Fruit fly (Drosophila melanogaster): ENCODE data around the gene IA-2.

IA-2 gene

DNA sequence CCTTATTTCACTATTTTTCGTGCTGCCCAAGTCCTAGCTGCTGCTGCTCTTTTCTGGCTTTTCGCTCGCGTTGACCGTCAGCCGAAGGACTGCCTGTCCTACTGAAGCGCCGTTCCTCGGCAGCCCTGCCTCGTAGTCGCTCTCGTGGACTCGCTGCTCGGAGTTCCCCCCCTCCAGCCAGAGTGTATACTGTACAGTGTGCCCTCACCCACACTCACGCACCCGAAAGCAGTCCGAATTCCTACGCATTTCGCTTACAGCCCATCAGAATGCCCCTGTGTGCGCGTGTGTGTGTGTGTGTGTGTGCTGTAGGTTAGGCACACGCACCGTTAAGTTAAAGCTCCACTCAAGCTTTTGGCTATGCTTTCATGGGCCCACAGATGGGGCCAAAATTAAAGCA lies at the start of gene IA-2:
IA-2 (minus strand) TSS at position 89 of the 400 bp plus-strand sequence.
- TF ChIP-seq Sp1 (GFP tag; optimal IDR thresholded peaks at IDR 0.05): no peak
- TF ChIP-seq GATAd (GFP tag; optimal IDR thresholded peaks at IDR 0.05): no peak
- TF ChIP-seq usp (GFP tag; optimal IDR thresholded peaks at IDR 0.05): no peak
- TF ChIP-seq HLH106 (tag; optimal IDR thresholded peaks at IDR 0.05): no peak
- no peak for TF ChIP-seq tai (GFP tag; optimal IDR thresholded peaks at IDR 0.05)
- TF ChIP-seq CG9705 (GFP tag; optimal IDR thresholded peaks at IDR 0.05): no peak
- no peak for TF ChIP-seq ey (GFP tag; optimal IDR thresholded peaks at IDR 0.05)
- no peak for TF ChIP-seq Dfd (GFP tag; optimal IDR thresholded peaks at IDR 0.05)
- no peak for TF ChIP-seq Vsx2 (GFP tag; optimal IDR thresholded peaks at IDR 0.05; ENCODE audit: partially characterized antibody)
- no peak for TF ChIP-seq Dif (GFP tag; optimal IDR thresholded peaks at IDR 0.05; ENCODE audit: partially characterized antibody)
- no peak for TF ChIP-seq woc (GFP tag; optimal IDR thresholded peaks at IDR 0.05)
- TF ChIP-seq br (GFP tag; optimal IDR thresholded peaks at IDR 0.05): no peak
- TF ChIP-seq Rel (GFP tag; optimal IDR thresholded peaks at IDR 0.05): no peak
- TF ChIP-seq Rel (tag; optimal IDR thresholded peaks at IDR 0.05): no peak

dm6 chr2L:1095450-1095849 lies 47.6 kb upstream of the IA-2 start:
- no peak for TF ChIP-seq Rel (GFP tag; optimal IDR thresholded peaks at IDR 0.05)
- TF ChIP-seq Rel (tag; optimal IDR thresholded peaks at IDR 0.05): peak; percentile 17
- TF ChIP-seq Dfd (GFP tag; optimal IDR thresholded peaks at IDR 0.05): no peak

DNA sequence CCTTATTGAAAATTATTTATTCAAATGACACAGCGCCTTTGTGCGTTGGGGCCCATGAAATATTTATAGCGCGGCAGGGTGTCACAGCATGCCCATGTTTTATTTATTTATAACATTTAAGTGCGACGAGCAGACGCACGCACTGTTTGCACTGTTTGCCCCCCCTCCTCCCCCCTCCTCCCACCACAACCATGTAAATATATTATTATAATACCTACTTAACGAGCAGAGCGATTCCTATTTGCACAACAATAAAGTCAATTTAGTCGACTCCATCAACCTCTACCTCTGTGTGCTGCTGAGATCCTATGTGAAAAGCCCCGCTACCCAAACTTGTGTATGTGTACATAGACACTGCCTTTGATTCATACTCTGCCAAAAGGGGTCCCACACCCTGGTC lies 46.9 kb upstream of the IA-2 start:
- TF ChIP-seq Mio (GFP tag; optimal IDR thresholded peaks at IDR 0.05) (no peak), Dfd (GFP tag; optimal IDR thresholded peaks at IDR 0.05) (peak; percentile 78), Rel (GFP tag; optimal IDR thresholded peaks at IDR 0.05) (no peak), Rel (tag; optimal IDR thresholded peaks at IDR 0.05) (peak; percentile 51), h (GFP tag; optimal IDR thresholded peaks at IDR 0.05) (peak; percentile 36), Hr78 (GFP tag; optimal IDR thresholded peaks at IDR 0.05) (no peak), sage (GFP tag; optimal IDR thresholded peaks at IDR 0.05) (no peak)

- no peak for TF ChIP-seq sv (GFP tag; optimal IDR thresholded peaks at IDR 0.05)
- no peak for TF ChIP-seq brk (GFP tag; optimal IDR thresholded peaks at IDR 0.05)
- TF ChIP-seq CG32264 (GFP tag; optimal IDR thresholded peaks at IDR 0.05): no peak
- no peak for TF ChIP-seq pan (optimal IDR thresholded peaks at IDR 0.05)
- no peak for TF ChIP-seq Hnf4 (GFP tag; optimal IDR thresholded peaks at IDR 0.05)
- no peak for TF ChIP-seq Dfd (GFP tag; optimal IDR thresholded peaks at IDR 0.05)
- TF ChIP-seq tai (GFP tag; optimal IDR thresholded peaks at IDR 0.05): no peak
- no peak for TF ChIP-seq Jra (GFP tag; optimal IDR thresholded peaks at IDR 0.05)
- no peak for TF ChIP-seq lola (GFP tag; optimal IDR thresholded peaks at IDR 0.05)
- no peak for TF ChIP-seq dsf (GFP tag; optimal IDR thresholded peaks at IDR 0.05; ENCODE audit: borderline replicate concordance)
- no peak for TF ChIP-seq OdsH (GFP tag; optimal IDR thresholded peaks at IDR 0.05)
- TF ChIP-seq fru (GFP tag; optimal IDR thresholded peaks at IDR 0.05): no peak
- no peak for TF ChIP-seq Mio (GFP tag; optimal IDR thresholded peaks at IDR 0.05)
- no peak for TF ChIP-seq dmrt93B (GFP tag; optimal IDR thresholded peaks at IDR 0.05)
- TF ChIP-seq rgr (GFP tag; optimal IDR thresholded peaks at IDR 0.05): no peak
- no peak for TF ChIP-seq Hr83 (GFP tag; optimal IDR thresholded peaks at IDR 0.05; ENCODE audit: poor library complexity, severe bottlenecking)
- no peak for TF ChIP-seq ey (GFP tag; optimal IDR thresholded peaks at IDR 0.05)
- no peak for TF ChIP-seq Hr78 (GFP tag; optimal IDR thresholded peaks at IDR 0.05)
- no peak for TF ChIP-seq CG9705 (GFP tag; optimal IDR thresholded peaks at IDR 0.05)
- TF ChIP-seq Sp1 (GFP tag; optimal IDR thresholded peaks at IDR 0.05): no peak
Measured at dm6 chr2L:1091675-1092074, 43.8 kb upstream of the IA-2 start.

dm6 chr2L:1086312-1086906 lies 38.6 kb upstream of the IA-2 start:
- TF ChIP-seq lola (GFP tag; optimal IDR thresholded peaks at IDR 0.05): no peak
- TF ChIP-seq rgr (GFP tag; optimal IDR thresholded peaks at IDR 0.05): peak; percentile 16
- TF ChIP-seq foxo (GFP tag; optimal IDR thresholded peaks at IDR 0.05): peak in 1 of 2 experiments; percentile 24
